Worm (Caenorhabditis elegans) whole organism, dauer: ENCODE measurements around the gene sru-8.

Experiments
- unc-62 ChIP-seq: sonication (generic microtip); optimal IDR thresholded peaks from 2 replicates; lab custom pipeline; 2017; ENCODE audit warnings: missing biosample characterization, missing genetic modification reagents, missing genetic modification characterization

Gene sru-8

DNA sequence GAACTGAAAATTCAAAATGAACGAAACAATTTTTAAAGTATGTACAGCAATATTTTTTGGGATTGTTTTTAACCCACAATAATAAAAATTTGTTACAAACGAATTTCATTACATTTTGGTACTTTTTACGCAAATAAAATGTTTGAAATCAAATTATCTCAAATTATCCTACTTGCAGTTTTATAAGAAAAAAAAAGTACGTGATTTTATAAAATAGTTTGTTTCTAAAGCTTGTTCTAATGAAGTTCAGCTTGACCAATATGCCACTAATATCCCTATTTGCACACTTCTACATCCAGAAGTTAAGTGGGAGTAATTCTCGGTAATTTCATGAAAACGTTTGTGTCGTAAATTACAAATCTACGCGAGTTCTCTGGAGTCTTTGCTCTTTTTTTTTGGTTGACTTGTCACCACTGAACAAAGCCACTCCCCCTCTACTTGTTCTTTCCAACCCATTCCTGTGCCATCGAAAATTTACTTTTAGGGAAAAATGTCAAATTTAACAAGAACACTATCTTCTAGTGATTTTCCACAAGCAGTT is at the start of gene sru-8:
TSS of gene sru-8 (plus strand) at position 491 of the 541 bp plus-strand sequence.
- TF ChIP-seq unc-62 (GFP tag; lab: Kevin White, UChicago), result no peak

DNA sequence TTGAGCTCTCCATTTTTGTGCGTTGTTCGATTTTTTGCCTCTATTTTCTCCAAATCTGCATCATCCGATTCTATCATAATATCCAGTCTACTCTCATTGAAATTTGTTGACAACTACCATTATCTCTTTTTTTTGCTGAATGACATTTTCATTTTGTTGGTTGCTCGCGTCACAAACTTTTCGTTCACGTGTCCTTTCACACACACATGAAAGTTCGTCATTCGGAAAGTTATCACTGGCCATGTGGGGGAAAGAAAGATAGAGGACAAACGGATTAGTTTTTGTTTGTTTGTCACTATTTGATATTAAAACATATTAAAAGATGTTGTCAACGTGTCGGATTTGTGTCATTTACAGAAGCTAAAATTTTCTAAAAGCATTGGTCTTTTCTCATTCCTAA is 48.7 kb upstream of the sru-8 start:
- no peak for TF ChIP-seq unc-62 (GFP tag; lab: Kevin White, UChicago)

DNA sequence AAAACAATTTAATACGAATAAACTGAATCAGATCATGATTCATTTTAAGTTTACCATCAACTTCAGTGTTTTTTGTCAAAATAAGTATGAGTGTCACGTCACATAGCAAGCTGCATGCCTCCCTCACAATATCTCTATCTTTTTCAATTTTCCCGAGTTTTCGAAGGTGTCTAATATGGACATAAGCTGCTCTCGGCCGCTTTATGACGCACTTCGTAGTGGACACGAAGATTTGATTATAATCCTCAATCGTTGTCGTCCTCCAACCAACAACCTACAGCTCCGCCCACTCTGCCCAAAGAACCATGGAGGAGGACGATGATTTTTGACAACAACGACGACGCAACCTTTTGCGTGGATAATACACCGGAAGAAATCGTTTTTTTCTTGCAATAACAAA is 47.7 kb upstream of the sru-8 start:
- TF ChIP-seq unc-62 (GFP tag; lab: Kevin White, UChicago), result no peak

DNA sequence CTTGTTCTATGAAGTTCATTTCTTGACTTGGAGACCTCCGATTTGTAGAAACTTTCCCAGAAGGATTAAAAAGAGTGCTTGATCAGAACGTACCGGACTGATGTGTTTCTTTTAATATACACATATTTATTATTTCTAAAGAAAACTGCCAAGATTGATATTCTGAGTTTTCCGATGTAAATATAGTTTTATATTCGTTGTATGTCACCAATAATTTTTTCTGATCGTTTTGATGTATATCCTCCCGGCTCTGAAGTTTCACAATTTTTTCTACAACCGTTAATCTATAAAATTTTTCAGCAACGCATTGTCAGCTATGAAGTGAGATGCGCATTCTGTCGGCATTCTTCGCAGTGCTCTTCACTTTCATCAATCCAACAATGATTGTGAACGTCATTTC is 47.1 kb upstream of the sru-8 start, which contains the start of gene F46B6.9:
TSS of gene F46B6.9 (plus strand) at position 301 of the 400 bp plus-strand sequence.
- TF ChIP-seq unc-62 (GFP tag; lab: Kevin White, UChicago), result no peak

DNA sequence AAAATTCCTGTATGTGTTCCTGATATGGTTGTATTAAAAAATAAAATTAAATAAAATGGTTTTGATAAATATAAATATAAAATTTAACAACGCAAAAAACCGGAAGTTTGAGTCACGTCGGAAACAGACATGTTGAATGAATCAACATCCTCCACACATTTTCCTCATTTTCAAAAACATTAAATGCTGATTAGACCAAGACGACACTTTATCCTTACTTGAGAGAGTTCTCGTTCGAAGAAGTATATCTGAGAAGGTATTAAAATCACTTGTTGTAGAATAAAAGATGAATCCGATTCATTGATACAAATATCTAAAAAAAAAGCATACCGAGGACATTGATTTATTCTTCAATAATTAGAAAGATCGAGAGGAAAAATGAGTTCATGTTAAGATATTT is 45.5 kb upstream of the sru-8 start:
- no peak for TF ChIP-seq unc-62 (GFP tag; lab: Kevin White, UChicago)

DNA sequence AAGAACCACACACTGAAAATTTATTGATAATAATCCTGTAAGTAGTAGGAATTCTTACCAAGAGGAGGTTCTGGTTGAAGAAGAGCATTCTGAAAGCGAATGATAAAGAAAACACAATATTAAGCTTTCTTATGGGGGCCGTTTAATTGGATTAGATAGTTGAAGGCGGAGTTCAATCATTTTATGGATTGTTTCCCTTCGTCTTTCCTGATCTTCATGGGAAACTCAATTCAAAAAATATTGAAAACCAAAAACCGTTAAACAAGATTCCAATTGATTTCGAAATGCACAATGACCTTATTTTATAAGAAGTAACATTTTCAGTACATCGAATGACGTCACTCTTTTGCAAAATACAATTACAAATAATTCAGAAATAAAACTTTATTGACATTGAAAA is 44.6 kb upstream of the sru-8 start, which contains the start of gene F46B6.13:
TSS of gene F46B6.13 (minus strand) at position 101 of the 400 bp plus-strand sequence.
- TF ChIP-seq unc-62 (GFP tag; lab: Kevin White, UChicago), result no peak

DNA sequence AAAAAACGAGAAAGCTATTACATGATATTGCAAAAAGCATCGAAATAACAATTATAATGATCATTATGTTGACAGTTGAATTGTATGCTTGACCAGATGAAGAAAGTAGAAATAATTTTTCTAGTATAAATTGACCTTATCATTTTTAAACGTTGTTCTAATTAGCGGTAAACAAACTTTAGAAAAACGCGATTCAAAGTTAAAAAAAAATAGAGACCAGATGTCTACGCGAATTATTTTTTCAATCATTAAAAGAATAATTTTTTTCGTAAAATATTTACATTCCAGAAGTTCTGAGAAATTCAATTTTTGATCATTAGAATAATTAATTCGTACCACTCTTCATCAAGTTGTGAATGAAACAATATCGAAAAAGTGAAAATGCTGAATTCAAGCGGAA is 41.7 kb upstream of the sru-8 start, which contains the start of gene F46B6.10:
TSS of gene F46B6.10 (minus strand) at position 101 of the 400 bp plus-strand sequence.
- no peak for TF ChIP-seq unc-62 (GFP tag; lab: Kevin White, UChicago)

DNA sequence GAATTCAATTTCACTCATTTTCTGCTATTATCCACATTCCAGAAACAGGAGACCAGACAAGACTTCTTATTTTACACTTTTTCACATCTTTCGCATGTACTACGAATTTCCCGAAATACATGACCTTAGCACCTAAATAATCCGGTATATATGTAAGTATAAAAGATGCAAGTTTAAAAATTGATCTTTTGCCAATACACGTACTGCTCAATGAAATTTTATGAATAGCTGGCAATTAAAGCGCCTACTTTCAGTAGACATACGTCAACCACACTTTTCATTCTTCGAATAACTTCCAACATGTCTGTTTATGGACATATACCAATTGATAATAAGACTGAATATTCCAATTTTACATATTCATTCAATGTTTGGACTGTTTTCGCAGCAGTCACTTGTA is 40.5 kb upstream of the sru-8 start, which contains the start of gene sru-39:
TSS of gene sru-39 (plus strand) at position 301 of the 400 bp plus-strand sequence.
- no peak for TF ChIP-seq unc-62 (GFP tag; lab: Kevin White, UChicago)

DNA sequence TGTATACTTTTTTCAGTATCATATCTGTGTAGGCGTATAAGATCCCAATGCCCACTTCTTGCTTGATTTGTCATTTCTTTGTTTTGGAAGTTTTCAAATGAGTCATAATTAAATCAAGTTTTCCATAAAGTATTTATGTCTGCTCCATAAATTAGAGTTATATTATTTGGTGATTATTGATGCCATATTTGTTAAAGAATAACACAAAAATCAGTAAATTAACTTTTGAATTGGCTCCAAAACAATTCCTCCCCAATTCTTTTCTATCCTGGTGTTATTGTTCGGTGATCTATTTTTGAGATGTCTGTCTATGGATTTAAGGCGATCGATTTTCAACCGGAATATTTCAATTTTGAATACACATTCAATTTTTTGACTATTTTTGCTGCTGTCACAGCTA is 38.5 kb upstream of the sru-8 start, which contains the start of gene sru-37:
TSS of gene sru-37 (plus strand) at position 301 of the 400 bp plus-strand sequence.
- no peak for TF ChIP-seq unc-62 (GFP tag; lab: Kevin White, UChicago)

DNA sequence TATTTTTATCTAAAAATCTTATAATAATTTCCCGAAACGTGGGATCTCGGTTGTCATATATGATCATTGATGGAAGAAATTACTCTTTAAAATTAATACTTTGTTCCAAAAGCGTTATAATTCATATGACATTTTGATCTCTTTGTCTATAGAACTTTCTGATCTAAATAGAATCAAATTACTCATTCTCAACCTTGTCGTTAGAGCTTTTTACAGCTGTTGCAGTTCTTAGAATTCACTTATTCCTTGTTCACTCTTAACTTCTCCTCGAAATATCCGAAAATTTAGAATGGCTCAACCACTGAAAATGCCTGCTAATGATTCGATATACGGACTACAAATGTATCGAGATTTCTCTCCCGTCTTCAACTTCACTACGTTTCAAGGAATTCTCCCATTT is 32.5 kb upstream of the sru-8 start, which contains the start of gene sru-29:
TSS of gene sru-29 (plus strand) at position 301 of the 400 bp plus-strand sequence.
- TF ChIP-seq unc-62 (GFP tag; lab: Kevin White, UChicago), result no peak

DNA sequence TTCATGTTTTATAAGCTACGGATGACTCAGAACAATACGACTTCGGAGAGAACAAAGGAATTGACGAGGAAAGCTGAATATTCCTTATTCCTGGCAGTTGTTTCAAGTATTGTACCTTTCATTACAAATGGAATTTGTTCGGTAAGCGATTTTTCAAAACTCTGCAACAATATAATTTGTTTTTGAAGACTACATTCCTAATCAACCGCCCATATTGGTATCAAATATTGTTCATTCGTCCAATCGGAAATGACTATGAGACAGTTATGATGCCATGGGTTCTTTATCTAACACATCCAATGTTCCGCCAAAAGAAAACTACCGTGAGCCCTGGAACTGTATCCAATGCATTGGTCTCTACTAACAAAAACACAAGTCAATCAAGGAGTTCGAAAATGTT is 31.4 kb upstream of the sru-8 start:
- TF ChIP-seq unc-62 (GFP tag; lab: Kevin White, UChicago), result no peak

DNA sequence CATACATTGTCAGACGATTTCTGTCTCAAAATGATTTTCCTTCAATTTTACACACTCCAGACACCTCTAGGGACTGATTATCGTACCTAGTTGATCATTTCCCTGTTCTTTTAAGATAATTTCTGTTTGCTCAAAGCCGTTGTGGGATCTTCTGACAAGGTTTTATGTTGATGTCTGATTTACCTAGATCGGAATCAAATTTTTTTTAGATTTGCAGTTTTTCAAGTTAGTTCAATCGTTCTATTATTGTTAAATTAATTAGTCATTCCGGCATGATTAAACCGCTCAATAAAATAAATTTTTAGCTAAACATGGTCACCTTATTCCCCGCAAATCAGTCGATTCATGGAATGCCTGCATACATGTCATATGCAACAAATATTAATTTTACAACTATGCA is 30.1 kb upstream of the sru-8 start, which contains the start of gene sru-30:
TSS of gene sru-30 (plus strand) at position 301 of the 400 bp plus-strand sequence.
- TF ChIP-seq unc-62 (GFP tag; lab: Kevin White, UChicago), result no peak

DNA sequence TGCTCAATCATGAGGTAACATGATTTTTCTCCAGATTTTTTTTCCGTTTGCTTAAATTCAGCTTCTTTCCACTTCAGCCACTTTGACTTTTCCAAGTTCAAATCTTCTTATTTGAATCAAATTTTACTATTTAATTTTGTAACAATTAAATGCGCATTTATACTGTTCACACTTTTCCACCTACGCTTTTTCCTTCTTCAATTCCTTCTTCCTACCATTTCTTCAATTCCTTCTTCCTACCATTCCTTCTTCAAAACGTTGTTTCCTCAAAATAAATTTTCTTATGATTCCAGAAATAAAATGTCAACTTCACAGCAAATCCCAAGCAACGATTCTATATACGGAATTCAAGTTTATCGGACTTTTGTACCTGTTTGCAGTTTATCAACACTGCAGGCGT is 27.3 kb upstream of the sru-8 start, which contains the start of gene sru-31:
TSS of gene sru-31 (plus strand) at position 301 of the 400 bp plus-strand sequence.
- TF ChIP-seq unc-62 (GFP tag; lab: Kevin White, UChicago), result no peak

DNA sequence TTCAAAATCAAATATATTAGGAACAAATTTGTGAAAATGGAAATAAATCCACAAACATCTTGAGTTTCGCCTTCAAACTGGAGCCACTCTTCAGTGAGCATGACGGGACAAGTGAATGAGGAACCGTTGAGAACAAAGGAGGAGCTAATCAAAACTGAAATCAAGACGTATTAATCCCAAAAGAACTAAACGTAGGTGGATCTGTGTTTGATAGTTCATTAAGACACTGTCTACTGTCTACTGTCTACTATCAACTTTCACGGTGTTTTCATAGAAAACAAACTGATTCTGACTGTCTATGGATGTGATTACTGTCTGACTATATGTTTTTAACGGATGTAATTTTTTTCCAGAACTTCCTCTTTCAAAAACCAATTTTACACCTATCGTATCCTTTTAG is 21.9 kb upstream of the sru-8 start, which contains the start of gene str-193:
TSS of gene str-193 (minus strand) at position 101 of the 400 bp plus-strand sequence.
- no peak for TF ChIP-seq unc-62 (GFP tag; lab: Kevin White, UChicago)

DNA sequence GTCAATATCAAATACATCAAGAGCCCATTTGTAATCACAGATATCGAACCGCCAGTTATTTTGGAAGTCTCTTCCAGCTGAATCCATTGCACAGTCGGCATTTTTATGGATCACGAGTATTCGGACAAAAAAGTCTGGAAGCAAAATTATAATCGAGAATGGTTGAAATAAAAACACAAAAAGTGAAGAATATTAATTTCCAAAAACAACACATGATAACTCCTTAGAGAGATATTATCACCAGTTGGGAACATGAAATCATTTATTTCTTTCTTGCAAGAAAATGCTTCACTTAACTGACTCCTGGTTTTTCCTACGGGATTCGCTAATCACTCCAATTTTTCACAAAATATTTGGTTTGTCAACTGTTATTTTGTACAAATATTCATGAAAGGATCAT is 19.5 kb upstream of the sru-8 start, which contains the start of gene str-2:
TSS of gene str-2 (minus strand) at position 101 of the 400 bp plus-strand sequence.
- TF ChIP-seq unc-62 (GFP tag; lab: Kevin White, UChicago), result no peak

DNA sequence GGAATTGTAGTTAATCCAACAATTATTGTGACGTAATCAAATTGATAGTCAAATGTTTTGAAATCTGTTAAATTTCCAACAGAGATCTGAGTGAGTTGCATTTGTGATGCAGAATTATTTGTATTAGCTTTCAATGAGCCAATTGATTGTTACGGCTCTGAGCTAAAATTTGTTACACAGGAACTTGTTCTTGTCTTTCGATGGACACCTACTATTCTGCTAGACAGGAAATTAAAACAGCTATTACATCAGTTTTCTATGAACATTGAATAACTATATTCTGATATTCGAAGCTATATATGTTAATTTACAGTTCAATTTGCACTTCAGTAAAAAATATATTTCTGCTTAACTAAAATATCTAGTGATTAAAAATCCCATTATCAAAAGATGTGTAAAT is 9.8 kb upstream of the sru-8 start, which contains the start of gene sru-40:
TSS of gene sru-40 (minus strand) at position 101 of the 400 bp plus-strand sequence.
- no peak for TF ChIP-seq unc-62 (GFP tag; lab: Kevin White, UChicago)

DNA sequence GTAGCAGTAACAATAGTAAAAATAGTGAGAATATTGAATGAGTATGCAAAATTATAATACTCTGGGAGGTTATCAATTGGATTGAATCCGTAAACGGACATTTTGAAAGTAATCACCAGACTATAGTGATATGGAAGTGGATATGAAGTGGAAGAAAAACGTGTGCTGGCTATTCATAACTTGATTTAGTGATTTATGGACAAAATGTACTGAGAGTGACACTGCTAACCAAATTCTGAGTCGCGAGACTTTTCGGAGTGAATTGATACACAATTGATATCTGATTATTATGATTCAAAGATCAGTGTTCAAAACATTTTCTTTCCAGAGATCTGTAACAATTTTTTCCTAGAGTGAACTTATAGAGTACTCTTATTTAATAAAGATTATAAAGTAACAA is 7.7 kb upstream of the sru-8 start, which contains the start of gene sru-38:
TSS of gene sru-38 (minus strand) at position 101 of the 400 bp plus-strand sequence.
- TF ChIP-seq unc-62 (GFP tag; lab: Kevin White, UChicago), result no peak
